Fruit fly (Drosophila melanogaster) whole organism, embryonic: ENCODE measurements around the gene Cyp28c1.

ENCODE experiments used
- ATbp ChIP-seq: fragments of 200-800 bp; sonication (Bioruptor generic); optimal IDR thresholded peaks from 2 replicates; lab custom pipeline; 2017; ENCODE audit warnings: missing biosample characterization, mild to moderate bottlenecking, missing genetic modification characterization, missing genetic modification reagents
- Ada2b ChIP-seq: fragments of 200-800 bp; sonication (Bioruptor generic); IDR thresholded peaks from 2 replicates; pipeline ENCODE4 v1.3.6; 2022; ENCODE audit warnings: missing biosample characterization, missing genetic modification characterization
- Adf1 ChIP-seq: fragments of 200-800 bp; sonication (Bioruptor generic); IDR thresholded peaks from 2 replicates; pipeline ENCODE4 v1.3.6; 2022; ENCODE audit warnings: missing biosample characterization, missing genetic modification characterization
- Aef1 ChIP-seq: fragments of 200-800 bp; sonication (Bioruptor generic); IDR thresholded peaks from 3 replicates; pipeline ENCODE4 v1.3.6; 2022; ENCODE audit warnings: missing biosample characterization, missing genetic modification characterization
- Asciz ChIP-seq: fragments of 200-800 bp; sonication (Bioruptor generic); optimal IDR thresholded peaks from 2 replicates; lab custom pipeline; 2017; ENCODE audit warnings: missing biosample characterization, mild to moderate bottlenecking, missing genetic modification characterization, missing genetic modification reagents
- BtbVII ChIP-seq: fragments of 200-800 bp; sonication (Bioruptor generic); optimal IDR thresholded peaks from 3 replicates; lab custom pipeline; 2017; ENCODE audit warnings: missing biosample characterization, mild to moderate bottlenecking, missing genetic modification characterization
- CG10209 ChIP-seq: fragments of 200-800 bp; sonication (Bioruptor generic); optimal IDR thresholded peaks from 3 replicates; lab custom pipeline; 2017; ENCODE audit warnings: missing biosample characterization, mild to moderate bottlenecking, missing genetic modification characterization, missing genetic modification reagents
- CG10543 ChIP-seq: fragments of 200-800 bp; sonication (Bioruptor generic); optimal IDR thresholded peaks from 3 replicates; lab custom pipeline; 2017; ENCODE audit warnings: missing biosample characterization, mild to moderate bottlenecking, missing genetic modification characterization, moderate library complexity
- CG10959 ChIP-seq: fragments of 200-800 bp; sonication (Bioruptor generic); IDR thresholded peaks from 2 replicates; pipeline ENCODE4 v1.3.6; 2022; ENCODE audit warnings: missing biosample characterization, missing genetic modification characterization
- CG11696 ChIP-seq: fragments of 200-800 bp; sonication (Bioruptor generic); IDR thresholded peaks from 2 replicates; pipeline ENCODE4 v1.3.6; 2022; ENCODE audit warnings: missing biosample characterization, missing genetic modification characterization
- CG11723 ChIP-seq: fragments of 200-800 bp; sonication (Bioruptor generic); optimal IDR thresholded peaks from 2 replicates; lab custom pipeline; 2017; ENCODE audit warnings: missing biosample characterization, mild to moderate bottlenecking, missing genetic modification characterization
- CG12104 ChIP-seq: fragments of 200-800 bp; sonication (Bioruptor generic); optimal IDR thresholded peaks from 3 replicates; lab custom pipeline; 2016; ENCODE audit warnings: missing biosample characterization, missing genetic modification characterization
- CG12659 ChIP-seq: fragments of 200-800 bp; sonication (Bioruptor generic); optimal IDR thresholded peaks from 3 replicates; lab custom pipeline; 2017; ENCODE audit warnings: mild to moderate bottlenecking, missing biosample characterization, missing genetic modification reagents, missing genetic modification characterization
- CG12744 ChIP-seq: fragments of 200-800 bp; sonication (Bioruptor generic); optimal IDR thresholded peaks from 2 replicates; lab custom pipeline; 2016; ENCODE audit warnings: missing biosample characterization, missing genetic modification characterization
- CG15601 ChIP-seq: fragments of 200-800 bp; sonication (Bioruptor generic); optimal IDR thresholded peaks from 3 replicates; lab custom pipeline; 2019; ENCODE audit warnings: missing biosample characterization, mild to moderate bottlenecking, missing genetic modification characterization, moderate library complexity
- CG1602 ChIP-seq: fragments of 200-800 bp; sonication (Bioruptor generic); optimal IDR thresholded peaks from 3 replicates; lab custom pipeline; 2016; ENCODE audit warnings: missing biosample characterization, missing genetic modification characterization
- CG18599 ChIP-seq: fragments of 200-800 bp; sonication (Bioruptor generic); optimal IDR thresholded peaks from 3 replicates; lab custom pipeline; 2017; ENCODE audit warnings: missing biosample characterization, missing genetic modification characterization, mild to moderate bottlenecking, moderate library complexity, missing genetic modification reagents
- CG30020 ChIP-seq: fragments of 200-800 bp; optimal IDR thresholded peaks from 2 replicates; lab custom pipeline; 2019; ENCODE audit warnings: missing biosample characterization, mild to moderate bottlenecking, missing genetic modification characterization, moderate library complexity
- CG30403 ChIP-seq: fragments of 200-800 bp; sonication (Bioruptor generic); optimal IDR thresholded peaks from 3 replicates; lab custom pipeline; 2016; ENCODE audit warnings: missing biosample characterization, missing genetic modification characterization
- CG3281 ChIP-seq: fragments of 200-800 bp; sonication (Bioruptor generic); optimal IDR thresholded peaks from 3 replicates; lab custom pipeline; 2017; ENCODE audit warnings: missing biosample characterization, mild to moderate bottlenecking, missing genetic modification characterization
- CG33213 ChIP-seq: fragments of 200-800 bp; sonication (Bioruptor generic); optimal IDR thresholded peaks from 3 replicates; lab custom pipeline; 2016; ENCODE audit warnings: missing biosample characterization, missing genetic modification characterization
- CG4730 ChIP-seq: fragments of 200-800 bp; sonication (Bioruptor generic); IDR thresholded peaks from 2 replicates; pipeline ENCODE4 v1.3.6; 2022; ENCODE audit warnings: missing biosample characterization, missing genetic modification characterization
- CG4820 ChIP-seq: fragments of 200-800 bp; sonication (Bioruptor generic); optimal IDR thresholded peaks from 3 replicates; lab custom pipeline; 2016; ENCODE audit warnings: missing biosample characterization, missing genetic modification characterization
- CG7271 ChIP-seq: fragments of 200-800 bp; sonication (Bioruptor generic); optimal IDR thresholded peaks from 2 replicates; lab custom pipeline; 2018; ENCODE audit warnings: missing biosample characterization, mild to moderate bottlenecking, missing genetic modification characterization, moderate library complexity
- CG7357 ChIP-seq: fragments of 200-800 bp; sonication (Bioruptor generic); IDR thresholded peaks from 3 replicates; pipeline ENCODE4 v1.3.6; 2022; ENCODE audit warnings: missing biosample characterization, missing genetic modification characterization
- CG7987 ChIP-seq: fragments of 200-800 bp; sonication (Bioruptor generic); optimal IDR thresholded peaks from 2 replicates; lab custom pipeline; 2018; ENCODE audit warnings: missing biosample characterization, mild to moderate bottlenecking, missing genetic modification characterization, moderate library complexity
- Chrac-16 ChIP-seq: fragments of 200-800 bp; sonication (Bioruptor generic); optimal IDR thresholded peaks from 3 replicates; lab custom pipeline; 2016; ENCODE audit warnings: missing biosample characterization, missing genetic modification characterization
- E2f1 ChIP-seq: fragments of 200-800 bp; sonication (Bioruptor generic); IDR thresholded peaks from 2 replicates; pipeline ENCODE4 v1.3.6; 2022; ENCODE audit warnings: missing biosample characterization, missing genetic modification characterization
- H2.0 ChIP-seq: fragments of 200-800 bp; sonication (Bioruptor generic); IDR thresholded peaks from 2 replicates; pipeline ENCODE4 v1.3.6; 2022; ENCODE audit warnings: missing biosample characterization, missing genetic modification characterization
- HHEX ChIP-seq: fragments of 200-800 bp; sonication (Bioruptor generic); optimal IDR thresholded peaks from 3 replicates; lab custom pipeline; 2017; ENCODE audit warnings: missing biosample characterization, mild to moderate bottlenecking, missing genetic modification characterization, missing genetic modification reagents
- Lhr ChIP-seq: fragments of 200-800 bp; sonication (Bioruptor generic); optimal IDR thresholded peaks from 3 replicates; lab custom pipeline; 2017; ENCODE audit warnings: mild to moderate bottlenecking, missing biosample characterization, missing genetic modification reagents, missing genetic modification characterization
- Mad ChIP-seq: fragments of 200-800 bp; sonication (Bioruptor generic); optimal IDR thresholded peaks from 2 replicates; lab custom pipeline; 2016; ENCODE audit warnings: missing biosample characterization, missing genetic modification characterization
- Myb ChIP-seq: fragments of 200-800 bp; sonication (Bioruptor generic); optimal IDR thresholded peaks from 2 replicates; lab custom pipeline; 2016; ENCODE audit warnings: missing biosample characterization, missing genetic modification characterization
- NC2α ChIP-seq: fragments of 200-800 bp; sonication (Bioruptor generic); optimal IDR thresholded peaks from 2 replicates; lab custom pipeline; 2016; ENCODE audit warnings: missing biosample characterization, missing genetic modification characterization
- Oaz ChIP-seq: fragments of 200-800 bp; sonication (Bioruptor generic); IDR thresholded peaks from 2 replicates; pipeline ENCODE4 v1.3.6; 2022; ENCODE audit warnings: missing biosample characterization, missing genetic modification characterization
- Ravus ChIP-seq: fragments of 200-800 bp; sonication (Bioruptor generic); IDR thresholded peaks from 2 replicates; pipeline ENCODE4 v1.3.6; 2022; ENCODE audit warnings: missing biosample characterization, missing genetic modification characterization
- Side ChIP-seq: fragments of 200-800 bp; sonication (Bioruptor generic); optimal IDR thresholded peaks from 2 replicates; lab custom pipeline; 2016; ENCODE audit warnings: missing biosample characterization, missing genetic modification characterization
- abd-A ChIP-seq: fragments of 200-800 bp; sonication (Bioruptor generic); optimal IDR thresholded peaks from 3 replicates; lab custom pipeline; 2019; ENCODE audit warnings: missing biosample characterization, mild to moderate bottlenecking, missing genetic modification characterization, moderate library complexity
- danr ChIP-seq: fragments of 200-800 bp; sonication (Bioruptor generic); IDR thresholded peaks from 2 replicates; pipeline ENCODE4 v1.3.6; 2022; ENCODE audit warnings: missing biosample characterization, missing genetic modification characterization
- dmrt11E ChIP-seq: fragments of 200-800 bp; sonication (Bioruptor generic); optimal IDR thresholded peaks from 3 replicates; lab custom pipeline; 2018; ENCODE audit warnings: missing biosample characterization, mild to moderate bottlenecking, missing genetic modification characterization, moderate library complexity
- esg ChIP-seq: fragments of 200-800 bp; sonication (Bioruptor generic); conservative IDR thresholded peaks from 2 replicates; pipeline ENCODE4 v1.3.6; 2022; ENCODE audit warnings: missing biosample characterization, missing genetic modification characterization
- fd96Cb ChIP-seq: fragments of 200-800 bp; sonication (Bioruptor generic); optimal IDR thresholded peaks from 2 replicates; lab custom pipeline; 2018; ENCODE audit warnings: missing biosample characterization, mild to moderate bottlenecking, missing genetic modification characterization, moderate library complexity
- gt ChIP-seq: fragments of 200-800 bp; sonication (Bioruptor generic); IDR thresholded peaks from 2 replicates; pipeline ENCODE4 v1.3.6; 2022; ENCODE audit warnings: missing biosample characterization, missing genetic modification characterization
- h ChIP-seq: fragments of >200 bp; optimal IDR thresholded peaks from 2 replicates; lab custom pipeline; 2017
- odd ChIP-seq: fragments of 200-800 bp; sonication (Bioruptor generic); optimal IDR thresholded peaks from 2 replicates; lab custom pipeline; 2017; ENCODE audit warnings: missing biosample characterization, mild to moderate bottlenecking, missing genetic modification characterization
- p53 ChIP-seq: fragments of 200-800 bp; sonication (Bioruptor generic); optimal IDR thresholded peaks from 2 replicates; lab custom pipeline; 2016; ENCODE audit warnings: missing biosample characterization, missing genetic modification characterization
- pnt ChIP-seq: fragments of 200-800 bp; sonication (Bioruptor generic); optimal IDR thresholded peaks from 3 replicates; lab custom pipeline; 2016; ENCODE audit warnings: missing biosample characterization, missing genetic modification characterization
- salm ChIP-seq: fragments of 200-800 bp; sonication (Bioruptor generic); optimal IDR thresholded peaks from 2 replicates; lab custom pipeline; 2018; ENCODE audit warnings: missing biosample characterization, mild to moderate bottlenecking, missing genetic modification characterization
- sens ChIP-seq: fragments of 200-800 bp; sonication (Bioruptor generic); peaks from one replicate; lab custom pipeline; 2016; ENCODE audit warnings: missing biosample characterization, missing genetic modification characterization
- sqz ChIP-seq: fragments of 200-800 bp; sonication (Bioruptor generic); optimal IDR thresholded peaks from 3 replicates; lab custom pipeline; 2018; ENCODE audit warnings: missing biosample characterization, mild to moderate bottlenecking, missing genetic modification characterization
- sr ChIP-seq: fragments of 200-800 bp; sonication (Bioruptor generic); IDR thresholded peaks from 3 replicates; pipeline ENCODE4 v1.3.6; 2022; ENCODE audit warnings: missing biosample characterization, missing genetic modification characterization
- tin ChIP-seq: fragments of 200-800 bp; sonication (Bioruptor generic); optimal IDR thresholded peaks from 3 replicates; lab custom pipeline; 2016; ENCODE audit warnings: missing biosample characterization, missing genetic modification characterization

Gene Cyp28c1

dm6 chrX:11885356-11885755, 45.9 kb downstream of the Cyp28c1 start (continued):
- TF ChIP-seq CG18599 (GFP tag; lab: Kevin White, UChicago): peak; percentile 57
- no peak for TF ChIP-seq CG15601
- TF ChIP-seq CG10543 (GFP tag; lab: Kevin White, UChicago): peak; percentile 76
- TF ChIP-seq odd (GFP tag; lab: Kevin White, UChicago): peak; percentile 30
- TF ChIP-seq CG3281: peak; percentile 68
- TF ChIP-seq Adf1 (GFP tag; lab: Robert Waterston, UW): no peak; the same call in 1 of the 2 replicates
- TF ChIP-seq Oaz (GFP tag; lab: Robert Waterston, UW): 0 out of 2 replicates have a peak, but pooled peaks have one; percentile 10
- peak; percentile 18 for TF ChIP-seq fd96Cb
- no peak for TF ChIP-seq CG7357
- no peak for TF ChIP-seq tin (GFP tag; lab: Kevin White, UChicago)
- no peak for TF ChIP-seq E2f1
- TF ChIP-seq CG4730 (GFP tag; lab: Robert Waterston, UW): no peak
- TF ChIP-seq CG4820 (GFP tag; lab: Kevin White, UChicago): no peak
- no peak for TF ChIP-seq Asciz (GFP tag; lab: Kevin White, UChicago)
- TF ChIP-seq esg (GFP tag; lab: Robert Waterston, UW): peak; percentile 34; the same call in 1 of the 2 replicates
- TF ChIP-seq CG7271 (tag; lab: Kevin White, UChicago): no peak
- TF ChIP-seq CG33213: no peak
- TF ChIP-seq Side (GFP tag; lab: Kevin White, UChicago): no peak
- TF ChIP-seq danr (GFP tag; lab: Robert Waterston, UW): no peak
- TF ChIP-seq dmrt11E (tag; lab: Kevin White, UChicago): no peak
- TF ChIP-seq Ada2b: peak; percentile 26; the same call in 1 of the 2 replicates
- peak; percentile 39; the same call in 1 of the 3 replicates for TF ChIP-seq Aef1
- TF ChIP-seq ATbp (GFP tag; lab: Kevin White, UChicago): peak; percentile 32
- peak; percentile 12 for TF ChIP-seq sqz
- no peak for TF ChIP-seq Lhr (GFP tag; lab: Kevin White, UChicago)
- TF ChIP-seq CG7987 (GFP tag; lab: Kevin White, UChicago): no peak
- TF ChIP-seq HHEX: peak; percentile 48
- peak; percentile 62 for TF ChIP-seq BtbVII (GFP tag; lab: Kevin White, UChicago)
- no peak for TF ChIP-seq Ravus
- peak; percentile 24 for TF ChIP-seq CG11723 (GFP tag; lab: Kevin White, UChicago)
- peak; percentile 16 for TF ChIP-seq salm (tag; lab: Kevin White, UChicago)
- TF ChIP-seq CG10209 (GFP tag; lab: Kevin White, UChicago): peak; percentile 65
- no peak for TF ChIP-seq CG12744 (GFP tag; lab: Kevin White, UChicago)
- no peak for TF ChIP-seq gt (GFP tag; lab: Robert Waterston, UW)
- no peak for TF ChIP-seq pnt (GFP tag; lab: Kevin White, UChicago)
- no peak for TF ChIP-seq h (lab: Kevin White, UChicago)
- TF ChIP-seq CG10959 (GFP tag; lab: Robert Waterston, UW): no peak
- TF ChIP-seq CG30403 (GFP tag; lab: Kevin White, UChicago): peak; percentile 38
- no peak for TF ChIP-seq CG1602 (GFP tag; lab: Kevin White, UChicago)
- TF ChIP-seq H2.0 (GFP tag; lab: Robert Waterston, UW): 0 out of 2 replicates have a peak, but pooled peaks have one; percentile 17
- no peak for TF ChIP-seq Myb (GFP tag; lab: Kevin White, UChicago)
- TF ChIP-seq CG11696 (GFP tag; lab: Robert Waterston, UW): no peak
- no peak for TF ChIP-seq sr (GFP tag; lab: Robert Waterston, UW)
- no peak for TF ChIP-seq Mad (GFP tag; lab: Kevin White, UChicago)
- peak; percentile 58 for TF ChIP-seq CG12659
- TF ChIP-seq abd-A (tag; lab: Kevin White, UChicago): no peak
- peak; percentile 29 for TF ChIP-seq CG12104
- TF ChIP-seq sens (GFP tag; lab: Kevin White, UChicago): peak; percentile 66
- no peak for TF ChIP-seq p53 (GFP tag; lab: Kevin White, UChicago)
- TF ChIP-seq NC2α: no peak
- peak; percentile 15 for TF ChIP-seq Chrac-16 (GFP tag; lab: Kevin White, UChicago)
- TF ChIP-seq CG30020 (tag; lab: Kevin White, UChicago): no peak
